Fruit fly (Drosophila melanogaster) whole organism, wandering third instar larva: ENCODE measurements around the gene Capr.

Experiments used
- Abd-B ChIP-seq: fragments of >200 bp; optimal IDR thresholded peaks from 2 replicates; lab custom pipeline; 2017; ENCODE audit warnings: missing biosample characterization, missing genetic modification characterization
- CG32264 ChIP-seq: fragments of 200-800 bp; sonication (Bioruptor generic); optimal IDR thresholded peaks from 2 replicates; lab custom pipeline; 2016; ENCODE audit warnings: missing biosample characterization, missing genetic modification characterization
- CG9705 ChIP-seq: fragments of 200-800 bp; sonication (Bioruptor generic); optimal IDR thresholded peaks from 2 replicates; lab custom pipeline; 2018; ENCODE audit warnings: missing biosample characterization, mild to moderate bottlenecking, missing genetic modification characterization
- CrebA ChIP-seq: fragments of 200-800 bp; sonication (Bioruptor generic); optimal IDR thresholded peaks from 2 replicates; lab custom pipeline; 2016; ENCODE audit warnings: missing biosample characterization, mild to moderate bottlenecking, missing genetic modification characterization, borderline replicate concordance
- Dfd ChIP-seq: fragments of >200 bp; optimal IDR thresholded peaks from 2 replicates; lab custom pipeline; 2017; ENCODE audit warnings: missing biosample characterization, missing genetic modification characterization
- Dif ChIP-seq: fragments of 200-275, 200-300 bp; sonication (Bioruptor generic); optimal IDR thresholded peaks from 2 replicates; lab custom pipeline; 2018; ENCODE audit warnings: missing biosample characterization, missing genetic modification characterization; ENCODE audit not compliant: partially characterized antibody
- GATAd ChIP-seq: sonication (Bioruptor generic); optimal IDR thresholded peaks from 2 replicates; lab custom pipeline; 2016; ENCODE audit warnings: missing biosample characterization, missing genetic modification characterization
- HLH106 ChIP-seq: fragments of 200-800 bp; optimal IDR thresholded peaks from 3 replicates; lab custom pipeline; 2019; ENCODE audit warnings: missing biosample characterization, mild to moderate bottlenecking, missing genetic modification characterization, moderate library complexity
- Hnf4 ChIP-seq: fragments of 200-800 bp; sonication (Bioruptor generic); optimal IDR thresholded peaks from 2 replicates; lab custom pipeline; 2016; ENCODE audit warnings: missing biosample characterization, mild to moderate bottlenecking, missing genetic modification characterization
- Hr78 ChIP-seq: fragments of >200 bp; optimal IDR thresholded peaks from 2 replicates; lab custom pipeline; 2017; ENCODE audit warnings: missing biosample characterization, missing genetic modification characterization
- Hr83 ChIP-seq: fragments of 200-300 bp; sonication (Bioruptor generic); optimal IDR thresholded peaks from 2 replicates; lab custom pipeline; 2016; ENCODE audit warnings: missing biosample characterization, mild to moderate bottlenecking, missing genetic modification characterization, moderate library complexity; ENCODE audit not compliant: poor library complexity, severe bottlenecking
- Jra ChIP-seq: sonication (Bioruptor generic); optimal IDR thresholded peaks from 2 replicates; lab custom pipeline; 2016; ENCODE audit warnings: missing biosample characterization, missing genetic modification characterization
- Mio ChIP-seq: sonication (Bioruptor generic); optimal IDR thresholded peaks from 2 replicates; lab custom pipeline; 2016; ENCODE audit warnings: missing biosample characterization, missing genetic modification characterization
- Myc ChIP-seq: fragments of >200 bp; optimal IDR thresholded peaks from 2 replicates; lab custom pipeline; 2017
- N ChIP-seq: fragments of >200 bp; optimal IDR thresholded peaks from 2 replicates; lab custom pipeline; 2018; ENCODE audit warnings: missing biosample characterization, missing external identifiers, missing genetic modification characterization
- OdsH ChIP-seq: fragments of 200-800 bp; sonication (Bioruptor generic); optimal IDR thresholded peaks from 2 replicates; lab custom pipeline; 2016; ENCODE audit warnings: missing biosample characterization, mild to moderate bottlenecking, missing genetic modification characterization
- Rel ChIP-seq, 2 experiments: fragments of 200-800 bp; sonication (Bioruptor generic) in 1 of 2; optimal IDR thresholded peaks; 2 replicates in 1 of 2; 3 replicates in 1 of 2; lab custom pipeline; 2016 to 2019; ENCODE audit warnings: mild to moderate bottlenecking in 2 of 2, missing biosample characterization in 2 of 2, missing genetic modification characterization in 2 of 2, moderate library complexity in 1 of 2
- Sp1 ChIP-seq: fragments of 200-800 bp; sonication (Bioruptor generic); optimal IDR thresholded peaks from 3 replicates; lab custom pipeline; 2019; ENCODE audit warnings: missing biosample characterization, mild to moderate bottlenecking, missing genetic modification characterization, moderate library complexity
- Vsx2 ChIP-seq: fragments of 200-300, 225-300 bp; sonication (Bioruptor generic); optimal IDR thresholded peaks from 2 replicates; lab custom pipeline; 2018; ENCODE audit warnings: missing biosample characterization, missing genetic modification characterization; ENCODE audit not compliant: partially characterized antibody
- br ChIP-seq: fragments of 200-800 bp; sonication (Bioruptor generic); optimal IDR thresholded peaks from 2 replicates; lab custom pipeline; 2016; ENCODE audit warnings: missing biosample characterization, missing genetic modification characterization
- brk ChIP-seq: fragments of 200-800 bp; sonication (Bioruptor generic); optimal IDR thresholded peaks from 2 replicates; lab custom pipeline; 2016; ENCODE audit warnings: missing biosample characterization, mild to moderate bottlenecking, missing genetic modification characterization
- dl ChIP-seq, 2 experiments: fragments of 175-275, 200-275 bp in 1 of 2; fragments of 200-275 bp in 1 of 2; sonication (Bioruptor generic); optimal IDR thresholded peaks; lab custom pipeline; 2018; ENCODE audit warnings: mild to moderate bottlenecking in 2 of 2, missing biosample characterization in 2 of 2, missing genetic modification characterization in 2 of 2, moderate library complexity in 2 of 2; ENCODE audit not compliant: partially characterized antibody in 2 of 2, insufficient read depth in 1 of 2
- dmrt93B ChIP-seq: fragments of 200-800 bp; sonication (Bioruptor generic); optimal IDR thresholded peaks from 2 replicates; lab custom pipeline; 2018; ENCODE audit warnings: missing biosample characterization, mild to moderate bottlenecking, missing genetic modification characterization
- dsf ChIP-seq: sonication (Bioruptor generic); optimal IDR thresholded peaks from 2 replicates; lab custom pipeline; 2016; ENCODE audit warnings: missing biosample characterization, missing genetic modification characterization, borderline replicate concordance
- ey ChIP-seq: fragments of 200-800 bp; sonication (Bioruptor generic); optimal IDR thresholded peaks from 2 replicates; lab custom pipeline; 2016; ENCODE audit warnings: missing biosample characterization, missing genetic modification characterization
- foxo ChIP-seq, 2 experiments: fragments of 200-800 bp; sonication (Bioruptor generic); optimal IDR thresholded peaks; 2 replicates in 1 of 2; 3 replicates in 1 of 2; lab custom pipeline; 2016 to 2017; ENCODE audit warnings: missing biosample characterization in 2 of 2, missing genetic modification characterization in 2 of 2
- fru ChIP-seq: fragments of 200-800 bp; sonication (Bioruptor generic); optimal IDR thresholded peaks from 3 replicates; lab custom pipeline; 2016; ENCODE audit warnings: missing biosample characterization, mild to moderate bottlenecking, missing genetic modification characterization
- h ChIP-seq: fragments of 200-800 bp; sonication (Bioruptor generic); optimal IDR thresholded peaks from 3 replicates; lab custom pipeline; 2016; ENCODE audit warnings: missing biosample characterization, mild to moderate bottlenecking, missing genetic modification characterization
- jim ChIP-seq: fragments of 175-275, 200-325 bp; sonication (Bioruptor generic); optimal IDR thresholded peaks from 2 replicates; lab custom pipeline; 2016; ENCODE audit warnings: missing biosample characterization, mild to moderate bottlenecking, missing genetic modification characterization
- lola ChIP-seq: fragments of >200 bp; optimal IDR thresholded peaks from 2 replicates; lab custom pipeline; 2017; ENCODE audit warnings: missing biosample characterization, missing genetic modification characterization
- pan ChIP-seq: fragments of >200 bp; optimal IDR thresholded peaks from 2 replicates; lab custom pipeline; 2017
- psq ChIP-seq: fragments of 200-800 bp; sonication (Bioruptor generic); optimal IDR thresholded peaks from 3 replicates; lab custom pipeline; 2017; ENCODE audit warnings: missing biosample characterization, mild to moderate bottlenecking, missing genetic modification characterization, moderate library complexity
- rgr ChIP-seq: fragments of 200-800 bp; sonication (Bioruptor generic); optimal IDR thresholded peaks from 3 replicates; lab custom pipeline; 2016; ENCODE audit warnings: missing biosample characterization, mild to moderate bottlenecking, missing genetic modification characterization
- sage ChIP-seq: fragments of 200-800 bp; sonication (Bioruptor generic); optimal IDR thresholded peaks from 2 replicates; lab custom pipeline; 2016; ENCODE audit warnings: missing biosample characterization, mild to moderate bottlenecking, missing genetic modification characterization
- sv ChIP-seq: fragments of 200-800 bp; sonication (Bioruptor generic); optimal IDR thresholded peaks from 3 replicates; lab custom pipeline; 2016; ENCODE audit warnings: missing biosample characterization, missing genetic modification characterization
- tai ChIP-seq: sonication (Bioruptor generic); optimal IDR thresholded peaks from 2 replicates; lab custom pipeline; 2016; ENCODE audit warnings: missing biosample characterization, missing genetic modification characterization
- usp ChIP-seq: fragments of >200 bp; optimal IDR thresholded peaks from 2 replicates; lab custom pipeline; 2017; ENCODE audit warnings: missing biosample characterization, missing genetic modification characterization
- woc ChIP-seq: sonication (Bioruptor generic); optimal IDR thresholded peaks from 2 replicates; lab custom pipeline; 2016; ENCODE audit warnings: missing biosample characterization, mild to moderate bottlenecking, missing genetic modification characterization

Capr gene

DNA sequence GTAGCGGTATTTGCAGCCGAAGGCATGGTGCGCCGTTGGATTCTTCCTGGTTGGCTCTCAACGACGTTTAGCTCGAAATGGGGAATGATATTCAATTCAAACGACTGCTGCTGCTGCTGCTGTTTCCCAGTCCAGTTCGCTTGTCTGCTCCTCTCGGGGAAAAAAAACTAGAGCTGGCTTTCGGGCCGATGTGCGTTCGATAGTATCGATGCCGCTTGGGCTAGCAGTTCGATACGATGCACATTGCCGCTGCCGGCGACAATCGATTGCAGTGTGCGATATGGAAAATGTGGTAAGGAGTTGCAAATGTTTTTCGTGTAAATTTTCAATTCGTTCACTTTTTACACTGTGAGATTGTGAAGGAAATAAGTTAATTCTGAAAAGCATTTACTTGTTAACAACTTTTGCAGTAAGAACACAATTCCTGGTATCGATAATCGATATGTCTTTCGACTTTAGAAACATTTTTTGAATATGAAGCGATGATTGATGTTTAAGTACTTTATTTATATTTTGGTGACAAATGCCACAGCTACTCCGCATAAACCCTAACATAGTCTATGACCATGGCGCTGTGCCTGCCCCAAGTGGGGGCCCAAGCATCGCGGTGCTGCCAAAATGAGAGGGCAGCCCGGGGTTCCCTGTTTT, at the start of gene Capr:
Gene Capr, minus strand, starts transcription at position 339 of the 648 bp plus-strand sequence.
- no peak for TF ChIP-seq N (GFP tag; lab: Kevin White, UChicago)
- no peak for TF ChIP-seq dsf (GFP tag; lab: Kevin White, UChicago)
- no peak for TF ChIP-seq psq (GFP tag; lab: Kevin White, UChicago)
- no peak for TF ChIP-seq Dfd
- TF ChIP-seq Rel (GFP tag; optimal IDR thresholded peaks at IDR 0.05; lab: Kevin White, UChicago), result no peak
- peak; percentile 80 for TF ChIP-seq Rel (tag; optimal IDR thresholded peaks at IDR 0.05; lab: Kevin White, UChicago)
- no peak for TF ChIP-seq woc (GFP tag; lab: Kevin White, UChicago)
- TF ChIP-seq Abd-B (GFP tag; lab: Kevin White, UChicago), result no peak
- TF ChIP-seq usp (GFP tag; lab: Kevin White, UChicago), result no peak
- TF ChIP-seq tai, result no peak
- no peak for TF ChIP-seq dl (GFP tag; optimal IDR thresholded peaks at IDR 0.05; lab: Kevin White, UChicago; ENCODE audit: insufficient read depth in 1 of 2, partially characterized antibody in 2 of 2)
- no peak for TF ChIP-seq Mio (GFP tag; lab: Kevin White, UChicago)
- no peak for TF ChIP-seq dmrt93B
- peak; percentile 39 for TF ChIP-seq br (GFP tag; lab: Kevin White, UChicago)
- TF ChIP-seq Hr78, result no peak
- TF ChIP-seq Hr83, result peak; percentile 94
- TF ChIP-seq Myc (lab: Kevin White, UChicago), result no peak
- no peak for TF ChIP-seq Vsx2 (GFP tag; lab: Kevin White, UChicago)
- TF ChIP-seq Dif (GFP tag; lab: Kevin White, UChicago), result no peak
- no peak for TF ChIP-seq pan
- no peak for TF ChIP-seq sv (GFP tag; lab: Kevin White, UChicago)
- no peak for TF ChIP-seq jim (GFP tag; lab: Kevin White, UChicago)
- peak; percentile 27 for TF ChIP-seq Sp1 (GFP tag; lab: Kevin White, UChicago)
- TF ChIP-seq rgr (GFP tag; lab: Kevin White, UChicago), result peak; percentile 82
- TF ChIP-seq OdsH (GFP tag; lab: Kevin White, UChicago), result peak; percentile 25
- peak; percentile 15 for TF ChIP-seq brk (GFP tag; lab: Kevin White, UChicago)
- no peak for TF ChIP-seq CG9705
- no peak for TF ChIP-seq lola
- peak in 1 of 2 experiments; percentile 45 for TF ChIP-seq foxo (GFP tag; optimal IDR thresholded peaks at IDR 0.05; lab: Kevin White, UChicago)
- no peak for TF ChIP-seq CG32264 (GFP tag; lab: Kevin White, UChicago)
- TF ChIP-seq Hnf4 (GFP tag; lab: Kevin White, UChicago), result peak; percentile 64
- TF ChIP-seq GATAd (GFP tag; lab: Kevin White, UChicago), result no peak
- TF ChIP-seq ey, result no peak
- TF ChIP-seq Jra (GFP tag; lab: Kevin White, UChicago), result peak; percentile 75
- no peak for TF ChIP-seq CrebA
- TF ChIP-seq h (GFP tag; lab: Kevin White, UChicago), result peak; percentile 48
- peak; percentile 36 for TF ChIP-seq HLH106
- TF ChIP-seq fru (GFP tag; lab: Kevin White, UChicago), result peak; percentile 9
- no peak for TF ChIP-seq sage (GFP tag; lab: Kevin White, UChicago)

dm6 chr3L:18698312-18698711, 25.2 kb upstream of the Capr start, which contains the start of gene Dic4:
Gene Dic4 (minus strand): TSS chr3L:18698412.
- TF ChIP-seq dsf (GFP tag; lab: Kevin White, UChicago) (no peak), pan (no peak), Hnf4 (GFP tag; lab: Kevin White, UChicago) (no peak)

dm6 chr3L:18693887-18694286, 20.8 kb upstream of the Capr start, which contains the start of gene CG6893:
Gene CG6893 (plus strand): TSS chr3L:18694187.
- no peak for TF ChIP-seq Abd-B (GFP tag; lab: Kevin White, UChicago)
- TF ChIP-seq N (GFP tag; lab: Kevin White, UChicago), result no peak
- no peak for TF ChIP-seq brk (GFP tag; lab: Kevin White, UChicago)
- no peak for TF ChIP-seq dmrt93B
